Worm (Caenorhabditis elegans): ENCODE results near the gene idpc-7.

- TF ChIP-seq tbx-2 (tag; optimal IDR thresholded peaks at IDR 0.05) (no peak), hlh-6 (tag; optimal IDR thresholded peaks at IDR 0.05) (no peak), pqm-1 (tag; optimal IDR thresholded peaks at IDR 0.05) (no peak), K09A11.1 (tag; optimal IDR thresholded peaks at IDR 0.05; ENCODE audit: insufficient read depth) (no peak), pat-9 (tag; optimal IDR thresholded peaks at IDR 0.05) (no peak)
Measured at ce11 chrV:9571673-9572072, 47.1 kb downstream of the idpc-7 start.
